Fruit fly (Drosophila melanogaster) whole organism, pupa: ENCODE results near the gene CG31445.

Experiments used
- CG10348 ChIP-seq: fragments of 200-800 bp; sonication (Bioruptor generic); IDR thresholded peaks from 2 replicates; pipeline ENCODE4 v1.3.6; 2022; ENCODE audit warnings: missing biosample characterization, missing genetic modification characterization
- CG12605 ChIP-seq: fragments of 200-800 bp; sonication (Bioruptor generic); IDR thresholded peaks from 2 replicates; pipeline ENCODE4 v1.3.6; 2022; ENCODE audit warnings: missing biosample characterization, missing genetic modification characterization
- CG14655 ChIP-seq: fragments of 200-800 bp; sonication (Bioruptor generic); optimal IDR thresholded peaks from 3 replicates; lab custom pipeline; 2017; ENCODE audit warnings: mild to moderate bottlenecking, missing biosample characterization, missing genetic modification reagents, missing genetic modification characterization
- CG17806 ChIP-seq: fragments of 200-800 bp; sonication (Bioruptor generic); optimal IDR thresholded peaks from 2 replicates; lab custom pipeline; 2018; ENCODE audit warnings: missing biosample characterization, mild to moderate bottlenecking, missing genetic modification characterization, moderate library complexity
- CG8159 ChIP-seq: fragments of 200-800 bp; sonication (Bioruptor generic); optimal IDR thresholded peaks from 3 replicates; lab custom pipeline; 2018; ENCODE audit warnings: missing biosample characterization, mild to moderate bottlenecking, missing genetic modification characterization, moderate library complexity
- CG9948 ChIP-seq: fragments of 200-800 bp; sonication (Bioruptor generic); optimal IDR thresholded peaks from 2 replicates; lab custom pipeline; 2018; ENCODE audit warnings: missing biosample characterization, mild to moderate bottlenecking, missing genetic modification characterization, moderate library complexity
- D1 ChIP-seq: fragments of 200-800 bp; sonication (Bioruptor generic); optimal IDR thresholded peaks from 2 replicates; lab custom pipeline; 2018; ENCODE audit warnings: missing biosample characterization, mild to moderate bottlenecking, missing genetic modification characterization, moderate library complexity
- EcR ChIP-seq: fragments of 200-800 bp; sonication (Bioruptor generic); optimal IDR thresholded peaks from 3 replicates; lab custom pipeline; 2019; ENCODE audit warnings: missing biosample characterization, missing genetic modification characterization, mild to moderate bottlenecking, moderate library complexity, missing genetic modification reagents
- Ets98B ChIP-seq: fragments of 200-800 bp; sonication (Bioruptor generic); IDR thresholded peaks from 2 replicates; pipeline ENCODE4 v1.3.6; 2022; ENCODE audit warnings: missing biosample characterization, missing genetic modification characterization
- Pif1A ChIP-seq: fragments of 200-800 bp; sonication (Bioruptor generic); optimal IDR thresholded peaks from 3 replicates; lab custom pipeline; 2016; ENCODE audit warnings: missing biosample characterization, missing genetic modification characterization
- Snoo ChIP-seq: fragments of 200-800 bp; sonication (Bioruptor generic); optimal IDR thresholded peaks from 3 replicates; lab custom pipeline; 2017; ENCODE audit warnings: missing biosample characterization, mild to moderate bottlenecking, missing genetic modification characterization, inconsistent platforms
- gl ChIP-seq: fragments of 200-800 bp; sonication (Bioruptor generic); optimal IDR thresholded peaks from 2 replicates; lab custom pipeline; 2018; ENCODE audit warnings: missing biosample characterization, mild to moderate bottlenecking, missing genetic modification characterization

DNA sequence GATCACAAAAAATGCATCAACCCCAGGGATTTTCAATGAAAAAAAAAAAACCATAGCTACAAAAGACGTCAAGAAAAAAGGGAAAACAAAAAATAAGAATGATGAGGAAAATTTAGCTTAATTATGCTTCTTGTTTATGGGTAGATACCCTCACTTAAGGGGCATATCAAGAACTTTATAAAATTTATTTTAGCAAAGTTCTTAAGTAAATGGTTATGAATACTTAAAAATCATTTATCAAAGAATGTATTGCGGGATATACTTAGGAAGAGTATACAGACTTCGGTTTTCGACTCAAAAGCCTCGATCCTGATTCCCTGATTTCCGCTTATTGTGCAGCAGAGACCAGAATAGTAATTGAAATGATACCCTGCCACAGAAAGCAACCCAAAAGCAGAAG is 28.4 kb upstream of the CG31445 start:
- no peak for TF ChIP-seq EcR (GFP tag; lab: Kevin White, UChicago)
- TF ChIP-seq CG8159 (tag; lab: Kevin White, UChicago), result peak; percentile 69
- TF ChIP-seq CG17806 (tag; lab: Kevin White, UChicago), result peak; percentile 56
- TF ChIP-seq CG12605, result no peak
- no peak for TF ChIP-seq Pif1A
- peak; percentile 48 for TF ChIP-seq CG9948
- no peak for TF ChIP-seq gl (tag; lab: Kevin White, UChicago)
- TF ChIP-seq CG10348 (GFP tag; lab: Robert Waterston, UW), result no peak
- no peak for TF ChIP-seq Snoo
- no peak for TF ChIP-seq Ets98B
- peak; percentile 28 for TF ChIP-seq D1
- TF ChIP-seq CG14655 (GFP tag; lab: Kevin White, UChicago), result no peak
